Fruit fly (Drosophila melanogaster) whole organism, embryonic: ENCODE measurements around the gene Crg-1.

Experiments used
- Adf1 ChIP-seq: fragments of 200-800 bp; sonication (Bioruptor generic); IDR thresholded peaks from 2 replicates; pipeline ENCODE4 v1.3.6; 2022; ENCODE audit warnings: missing biosample characterization, missing genetic modification characterization
- CG10565 ChIP-seq: fragments of 200-800 bp; sonication (Bioruptor generic); optimal IDR thresholded peaks from 3 replicates; lab custom pipeline; 2016; ENCODE audit warnings: missing biosample characterization, mild to moderate bottlenecking, missing genetic modification characterization
- CG11695 ChIP-seq: fragments of 200-800 bp; sonication (Bioruptor generic); IDR thresholded peaks from 3 replicates; pipeline ENCODE4 v1.3.6; 2022; ENCODE audit warnings: missing biosample characterization, missing genetic modification characterization
- CG15011 ChIP-seq: fragments of 200-800 bp; sonication (Bioruptor generic); optimal IDR thresholded peaks from 3 replicates; lab custom pipeline; 2018; ENCODE audit warnings: missing biosample characterization, mild to moderate bottlenecking, missing genetic modification characterization
- CG15601 ChIP-seq: fragments of 200-800 bp; sonication (Bioruptor generic); optimal IDR thresholded peaks from 3 replicates; lab custom pipeline; 2019; ENCODE audit warnings: missing biosample characterization, mild to moderate bottlenecking, missing genetic modification characterization, moderate library complexity
- CG15696 ChIP-seq: fragments of 200-800 bp; sonication (Bioruptor generic); optimal IDR thresholded peaks from 2 replicates; lab custom pipeline; 2019; ENCODE audit warnings: missing biosample characterization, mild to moderate bottlenecking, missing genetic modification characterization, moderate library complexity
- CG16779 ChIP-seq: fragments of 200-800 bp; sonication (Bioruptor generic); IDR thresholded peaks from 2 replicates; pipeline ENCODE4 v1.3.6; 2022; ENCODE audit warnings: missing biosample characterization, missing genetic modification characterization
- CG17385 ChIP-seq: fragments of 200-800 bp; sonication (Bioruptor generic); optimal IDR thresholded peaks from 3 replicates; lab custom pipeline; 2018; ENCODE audit warnings: missing biosample characterization, mild to moderate bottlenecking, missing genetic modification characterization
- CG1832 ChIP-seq: fragments of 200-800 bp; sonication (Bioruptor generic); optimal IDR thresholded peaks from 2 replicates; lab custom pipeline; 2017; ENCODE audit warnings: missing biosample characterization, mild to moderate bottlenecking, missing genetic modification characterization, inconsistent platforms
- CG3163 ChIP-seq: fragments of 200-800 bp; sonication (Bioruptor generic); optimal IDR thresholded peaks from 3 replicates; lab custom pipeline; 2016; ENCODE audit warnings: missing biosample characterization, missing genetic modification characterization
- CG3407 ChIP-seq: fragments of 200-800 bp; sonication (Bioruptor generic); optimal IDR thresholded peaks from 2 replicates; lab custom pipeline; 2018; ENCODE audit warnings: missing biosample characterization, mild to moderate bottlenecking, missing genetic modification characterization
- CG34224 ChIP-seq: fragments of 200-800 bp; sonication (Bioruptor generic); IDR thresholded peaks from 3 replicates; pipeline ENCODE4 v1.3.6; 2022; ENCODE audit warnings: missing biosample characterization, missing genetic modification characterization; ENCODE audit not compliant: partially characterized antibody
- CG34422 ChIP-seq: fragments of 200-800 bp; sonication (Bioruptor generic); IDR thresholded peaks from 3 replicates; pipeline ENCODE4 v1.3.6; 2022; ENCODE audit warnings: missing biosample characterization, missing genetic modification characterization
- CG43689 ChIP-seq: fragments of 200-800 bp; sonication (Bioruptor generic); IDR thresholded peaks from 2 replicates; pipeline ENCODE4 v1.3.6; 2022; ENCODE audit warnings: missing biosample characterization, missing genetic modification characterization
- CG9932 ChIP-seq: fragments of 200-800 bp; sonication (Bioruptor generic); IDR thresholded peaks from 2 replicates; pipeline ENCODE4 v1.3.6; 2022; ENCODE audit warnings: missing biosample characterization, missing genetic modification characterization
- CTCF ChIP-seq: fragments of 200-800 bp; sonication (Bioruptor generic); optimal IDR thresholded peaks from 2 replicates; lab custom pipeline; 2017; ENCODE audit warnings: missing biosample characterization, mild to moderate bottlenecking, missing genetic modification characterization, moderate library complexity
- D19A ChIP-seq: fragments of 200-800 bp; optimal IDR thresholded peaks from 3 replicates; lab custom pipeline; 2019; ENCODE audit warnings: missing biosample characterization, mild to moderate bottlenecking, missing genetic modification characterization, moderate library complexity
- Doc2 ChIP-seq: fragments of 200-800 bp; sonication (Bioruptor generic); IDR thresholded peaks from 2 replicates; pipeline ENCODE4 v1.3.6; 2022; ENCODE audit warnings: missing biosample characterization, missing genetic modification characterization
- Fer1 ChIP-seq: fragments of 200-800 bp; sonication (Bioruptor generic); optimal IDR thresholded peaks from 2 replicates; lab custom pipeline; 2017; ENCODE audit warnings: missing biosample characterization, mild to moderate bottlenecking, missing genetic modification characterization
- H15 ChIP-seq: fragments of 200-800 bp; sonication (Bioruptor generic); IDR thresholded peaks from 3 replicates; pipeline ENCODE4 v1.3.6; 2022; ENCODE audit warnings: missing biosample characterization, missing genetic modification characterization
- HHEX ChIP-seq: fragments of 200-800 bp; sonication (Bioruptor generic); optimal IDR thresholded peaks from 3 replicates; lab custom pipeline; 2017; ENCODE audit warnings: missing biosample characterization, mild to moderate bottlenecking, missing genetic modification characterization, missing genetic modification reagents
- HLH3B ChIP-seq: fragments of 200-800 bp; sonication (Bioruptor generic); IDR thresholded peaks from 2 replicates; pipeline ENCODE4 v1.3.6; 2022; ENCODE audit warnings: missing biosample characterization, missing genetic modification characterization
- HLH4C ChIP-seq: fragments of 200-800 bp; sonication (Bioruptor generic); IDR thresholded peaks from 3 replicates; pipeline ENCODE4 v1.3.6; 2022; ENCODE audit warnings: missing biosample characterization, missing genetic modification characterization; ENCODE audit not compliant: partially characterized antibody
- HmgZ ChIP-seq: fragments of 200-800 bp; sonication (Bioruptor generic); optimal IDR thresholded peaks from 2 replicates; lab custom pipeline; 2018; ENCODE audit warnings: missing biosample characterization, mild to moderate bottlenecking, missing genetic modification characterization
- Hr51 ChIP-seq, 2 experiments: fragments of 200-800 bp; sonication (Bioruptor generic); optimal IDR thresholded peaks; 2 replicates in 1 of 2; 3 replicates in 1 of 2; lab custom pipeline; 2016 to 2018; ENCODE audit warnings: missing biosample characterization in 2 of 2, missing genetic modification characterization in 2 of 2, mild to moderate bottlenecking in 1 of 2, moderate library complexity in 1 of 2
- NfI ChIP-seq: fragments of 200-800 bp; sonication (Bioruptor generic); optimal IDR thresholded peaks from 3 replicates; lab custom pipeline; 2018; ENCODE audit warnings: missing biosample characterization, mild to moderate bottlenecking, missing genetic modification characterization, moderate library complexity
- Rfx ChIP-seq: fragments of 200-800 bp; sonication (Bioruptor generic); IDR thresholded peaks from 2 replicates; pipeline ENCODE4 v1.3.6; 2022; ENCODE audit warnings: missing biosample characterization, missing genetic modification characterization
- Ssrp ChIP-seq: fragments of 200-800 bp; sonication (Bioruptor generic); optimal IDR thresholded peaks from 2 replicates; lab custom pipeline; 2018; ENCODE audit warnings: missing biosample characterization, mild to moderate bottlenecking, missing genetic modification characterization, moderate library complexity
- Tbp ChIP-seq: fragments of >200 bp; optimal IDR thresholded peaks from 2 replicates; lab custom pipeline; 2018; ENCODE audit warnings: missing biosample characterization, missing genetic modification characterization
- YL-1 ChIP-seq: fragments of 200-800 bp; sonication (Bioruptor generic); optimal IDR thresholded peaks from 3 replicates; lab custom pipeline; 2017; ENCODE audit warnings: missing biosample characterization, mild to moderate bottlenecking, missing genetic modification characterization
- cas ChIP-seq: fragments of 200-800 bp; sonication (Bioruptor generic); IDR thresholded peaks from 2 replicates; pipeline ENCODE4 v1.3.6; 2022; ENCODE audit warnings: missing biosample characterization, missing genetic modification characterization
- corto ChIP-seq: fragments of 200-800 bp; sonication (Bioruptor generic); optimal IDR thresholded peaks from 2 replicates; lab custom pipeline; 2016; ENCODE audit warnings: missing biosample characterization, mild to moderate bottlenecking, missing genetic modification characterization, moderate library complexity
- da ChIP-seq: fragments of 200-800 bp; sonication (Bioruptor generic); optimal IDR thresholded peaks from 2 replicates; lab custom pipeline; 2016; ENCODE audit warnings: missing biosample characterization, missing genetic modification characterization
- disco-r ChIP-seq: fragments of 200-800 bp; sonication (Bioruptor generic); optimal IDR thresholded peaks from 2 replicates; lab custom pipeline; 2016; ENCODE audit warnings: missing biosample characterization, missing genetic modification characterization
- dysf ChIP-seq: fragments of 200-800 bp; sonication (Bioruptor generic); IDR thresholded peaks from 3 replicates; pipeline ENCODE4 v1.3.6; 2022; ENCODE audit warnings: missing biosample characterization, missing genetic modification characterization
- ewg ChIP-seq: fragments of 200-800 bp; sonication (Bioruptor generic); optimal IDR thresholded peaks from 3 replicates; lab custom pipeline; 2017; ENCODE audit warnings: mild to moderate bottlenecking, missing biosample characterization, missing genetic modification reagents, missing genetic modification characterization
- exex ChIP-seq: fragments of 200-800 bp; sonication (Bioruptor generic); optimal IDR thresholded peaks from 4 replicates; lab custom pipeline; 2018; ENCODE audit warnings: missing biosample characterization, mild to moderate bottlenecking, missing genetic modification characterization, moderate library complexity
- kay ChIP-seq: fragments of 200-800 bp; sonication (Bioruptor generic); optimal IDR thresholded peaks from 2 replicates; lab custom pipeline; 2016; ENCODE audit warnings: missing biosample characterization, missing genetic modification characterization
- knrl ChIP-seq: fragments of 200-800 bp; sonication (Bioruptor generic); IDR thresholded peaks from 3 replicates; pipeline ENCODE4 v1.3.6; 2022; ENCODE audit warnings: missing biosample characterization, missing genetic modification characterization; ENCODE audit not compliant: partially characterized antibody
- nerfin-1 ChIP-seq: fragments of 200-800 bp; sonication (Bioruptor generic); optimal IDR thresholded peaks from 3 replicates; lab custom pipeline; 2019; ENCODE audit warnings: missing biosample characterization, mild to moderate bottlenecking, missing genetic modification characterization, moderate library complexity
- nerfin-2 ChIP-seq: fragments of 200-800 bp; sonication (Bioruptor generic); IDR thresholded peaks from 2 replicates; pipeline ENCODE4 v1.3.6; 2022; ENCODE audit warnings: missing biosample characterization, missing genetic modification characterization; ENCODE audit not compliant: partially characterized antibody
- p53 ChIP-seq: fragments of 200-800 bp; sonication (Bioruptor generic); optimal IDR thresholded peaks from 2 replicates; lab custom pipeline; 2016; ENCODE audit warnings: missing biosample characterization, missing genetic modification characterization
- pan ChIP-seq, 4 experiments: fragments of >200 bp in 3 of 4; fragments of 200-800 bp in 1 of 4; sonication (Bioruptor generic) in 1 of 4; optimal IDR thresholded peaks in 3 of 4; IDR thresholded peaks in 1 of 4; 2 replicates each; pipeline versions ENCODE4 v1.3.6 to Lab custom; 2017 to 2022; ENCODE audit warnings: missing biosample characterization in 2 of 4, missing genetic modification characterization in 2 of 4, mixed read lengths in 1 of 4
- sd ChIP-seq: fragments of 200-800 bp; sonication (Bioruptor generic); optimal IDR thresholded peaks from 3 replicates; lab custom pipeline; 2018; ENCODE audit warnings: missing biosample characterization, mild to moderate bottlenecking, missing genetic modification characterization, moderate library complexity
- slbo ChIP-seq: fragments of 200-800 bp; sonication (Bioruptor generic); IDR thresholded peaks from 2 replicates; pipeline ENCODE4 v1.3.6; 2022; ENCODE audit warnings: missing biosample characterization, missing genetic modification characterization
- slou ChIP-seq: fragments of 200-800 bp; sonication (Bioruptor generic); optimal IDR thresholded peaks from 3 replicates; lab custom pipeline; 2016; ENCODE audit warnings: missing biosample characterization, missing genetic modification characterization
- sr ChIP-seq: fragments of 200-800 bp; sonication (Bioruptor generic); IDR thresholded peaks from 3 replicates; pipeline ENCODE4 v1.3.6; 2022; ENCODE audit warnings: missing biosample characterization, missing genetic modification characterization
- stc ChIP-seq: fragments of 200-800 bp; sonication (Bioruptor generic); IDR thresholded peaks from 2 replicates; pipeline ENCODE4 v1.3.6; 2022; ENCODE audit warnings: missing biosample characterization, missing genetic modification characterization
- toy ChIP-seq: fragments of 200-800 bp; sonication (Bioruptor generic); IDR thresholded peaks from 2 replicates; pipeline ENCODE4 v1.3.6; 2022; ENCODE audit warnings: missing biosample characterization, missing genetic modification characterization
- zen ChIP-seq: fragments of 200-800 bp; sonication (Bioruptor generic); optimal IDR thresholded peaks from 3 replicates; lab custom pipeline; 2018; ENCODE audit warnings: missing biosample characterization, mild to moderate bottlenecking, missing genetic modification characterization, moderate library complexity

Crg-1 gene

dm6 chrX:3777236-3777635 lies 15.8 kb upstream of the Crg-1 start (continued):
- TF ChIP-seq Doc2 (GFP tag; lab: Robert Waterston, UW) (no peak), HLH4C (no peak), nerfin-1 (tag; lab: Kevin White, UChicago) (peak; percentile 71), Ssrp (tag; lab: Kevin White, UChicago) (no peak), Hr51 (GFP tag; optimal IDR thresholded peaks at IDR 0.05; lab: Kevin White, UChicago) (peak in 1 of 2 experiments; percentile 40), Adf1 (GFP tag; lab: Robert Waterston, UW) (peak; percentile 98), pan (optimal IDR thresholded peaks at IDR 0.05; lab: Kevin White, UChicago) (no peak), pan (GFP tag; optimal IDR thresholded peaks at IDR 0.05 in 1 of 2, IDR thresholded peaks at IDR 0.05 in 1 of 2) (peak in 1 of 2 experiments; percentile 36), sd (tag; lab: Kevin White, UChicago) (peak; percentile 84), CG15011 (GFP tag; lab: Kevin White, UChicago) (no peak), YL-1 (GFP tag; lab: Kevin White, UChicago) (peak; percentile 33), corto (GFP tag; lab: Kevin White, UChicago) (no peak), slou (GFP tag; lab: Kevin White, UChicago) (no peak), Tbp (GFP tag; lab: Kevin White, UChicago) (no peak), CG3163 (GFP tag; lab: Kevin White, UChicago) (peak; percentile 64), NfI (GFP tag; lab: Kevin White, UChicago) (peak; percentile 47), p53 (GFP tag; lab: Kevin White, UChicago) (peak; percentile 59), CG15601 (tag; lab: Kevin White, UChicago) (peak; percentile 68), Rfx (peak; percentile 54; the same call in 1 of the 2 replicates), HHEX (GFP tag; lab: Kevin White, UChicago) (peak; percentile 75), slbo (GFP tag; lab: Robert Waterston, UW) (no peak), Fer1 (GFP tag; lab: Kevin White, UChicago) (peak; percentile 83), sr (GFP tag; lab: Robert Waterston, UW) (0 out of 3 replicates have a peak, but pooled peaks have one; percentile 17), CG3407 (peak; percentile 76), toy (no peak), CG34422 (GFP tag; lab: Robert Waterston, UW) (peak; percentile 76; the same call in 2 of the 3 replicates), exex (tag; lab: Kevin White, UChicago) (peak; percentile 12), dysf (GFP tag; lab: Robert Waterston, UW) (peak; percentile 25; the same call in 1 of the 3 replicates), da (GFP tag; lab: Kevin White, UChicago) (no peak), HLH3B (GFP tag; lab: Robert Waterston, UW) (peak; percentile 52; the same call in 1 of the 2 replicates), CG11695 (GFP tag; lab: Robert Waterston, UW) (peak; percentile 46; the same call in 1 of the 3 replicates), CG9932 (GFP tag; lab: Robert Waterston, UW) (no peak), CTCF (GFP tag; lab: Kevin White, UChicago) (peak; percentile 47), stc (GFP tag; lab: Robert Waterston, UW) (no peak; the same call in 1 of the 2 replicates), knrl (GFP tag; lab: Robert Waterston, UW) (no peak), ewg (peak; percentile 36), CG34224 (peak; percentile 52; the same call in 1 of the 3 replicates), nerfin-2 (GFP tag; lab: Robert Waterston, UW) (no peak), kay (GFP tag; lab: Kevin White, UChicago) (peak; percentile 22), CG43689 (no peak), CG17385 (GFP tag; lab: Kevin White, UChicago) (peak; percentile 72), HmgZ (peak; percentile 81), disco-r (peak; percentile 16), CG10565 (GFP tag; lab: Kevin White, UChicago) (no peak), CG15696 (tag; lab: Kevin White, UChicago) (peak; percentile 50), CG1832 (GFP tag; lab: Kevin White, UChicago) (peak; percentile 91), zen (peak; percentile 39), D19A (tag; lab: Kevin White, UChicago) (peak; percentile 29), H15 (GFP tag; lab: Robert Waterston, UW) (no peak), cas (no peak), CG16779 (no peak)
